Fruit fly (Drosophila melanogaster) whole organism, prepupa: Measurements from ENCODE around the gene Kah.
A peak's percentile ranks its signal among the peaks of the same experiment; 100 is the strongest.

Source experiments
- CG10631 ChIP-seq: fragments of 200-800 bp; sonication (Bioruptor generic); optimal IDR thresholded peaks from 2 replicates; lab custom pipeline; 2016; ENCODE audit warnings: missing biosample characterization, missing genetic modification characterization
- CG32006 ChIP-seq: fragments of 200-800 bp; sonication (Bioruptor generic); optimal IDR thresholded peaks from 3 replicates; lab custom pipeline; 2017; ENCODE audit warnings: missing biosample characterization, mild to moderate bottlenecking, missing genetic modification characterization
- CG6854 ChIP-seq: fragments of 200-800 bp; sonication (Bioruptor generic); optimal IDR thresholded peaks from 2 replicates; lab custom pipeline; 2017; ENCODE audit warnings: missing biosample characterization, mild to moderate bottlenecking, missing genetic modification characterization
- CG7368 ChIP-seq: fragments of 200-800 bp; sonication (Bioruptor generic); optimal IDR thresholded peaks from 3 replicates; lab custom pipeline; 2016; ENCODE audit warnings: missing biosample characterization, missing genetic modification characterization
- CG8119 ChIP-seq: fragments of 200-800 bp; sonication (Bioruptor generic); IDR thresholded peaks from 3 replicates; pipeline ENCODE4 v1.3.6; 2022; ENCODE audit warnings: missing biosample characterization, missing genetic modification characterization
- Eip75B ChIP-seq: fragments of 200-800 bp; sonication (Bioruptor generic); optimal IDR thresholded peaks from 3 replicates; lab custom pipeline; 2016; ENCODE audit warnings: missing biosample characterization, missing genetic modification characterization
- Hr39 ChIP-seq: fragments of 200-800 bp; sonication (Bioruptor generic); optimal IDR thresholded peaks from 2 replicates; lab custom pipeline; 2016; ENCODE audit warnings: missing biosample characterization, missing genetic modification characterization
- Sox102F ChIP-seq: fragments of 200-800 bp; sonication (Bioruptor generic); optimal IDR thresholded peaks from 2 replicates; lab custom pipeline; 2016; ENCODE audit warnings: missing biosample characterization, mild to moderate bottlenecking, missing genetic modification characterization
- eg ChIP-seq: fragments of 200-800 bp; sonication (Bioruptor generic); IDR thresholded peaks from 3 replicates; pipeline ENCODE4 v1.3.6; 2022; ENCODE audit warnings: missing biosample characterization, missing genetic modification characterization
- lz ChIP-seq: fragments of 200-800 bp; sonication (Bioruptor generic); optimal IDR thresholded peaks from 3 replicates; lab custom pipeline; 2016; ENCODE audit warnings: missing biosample characterization, missing genetic modification characterization

DNA sequence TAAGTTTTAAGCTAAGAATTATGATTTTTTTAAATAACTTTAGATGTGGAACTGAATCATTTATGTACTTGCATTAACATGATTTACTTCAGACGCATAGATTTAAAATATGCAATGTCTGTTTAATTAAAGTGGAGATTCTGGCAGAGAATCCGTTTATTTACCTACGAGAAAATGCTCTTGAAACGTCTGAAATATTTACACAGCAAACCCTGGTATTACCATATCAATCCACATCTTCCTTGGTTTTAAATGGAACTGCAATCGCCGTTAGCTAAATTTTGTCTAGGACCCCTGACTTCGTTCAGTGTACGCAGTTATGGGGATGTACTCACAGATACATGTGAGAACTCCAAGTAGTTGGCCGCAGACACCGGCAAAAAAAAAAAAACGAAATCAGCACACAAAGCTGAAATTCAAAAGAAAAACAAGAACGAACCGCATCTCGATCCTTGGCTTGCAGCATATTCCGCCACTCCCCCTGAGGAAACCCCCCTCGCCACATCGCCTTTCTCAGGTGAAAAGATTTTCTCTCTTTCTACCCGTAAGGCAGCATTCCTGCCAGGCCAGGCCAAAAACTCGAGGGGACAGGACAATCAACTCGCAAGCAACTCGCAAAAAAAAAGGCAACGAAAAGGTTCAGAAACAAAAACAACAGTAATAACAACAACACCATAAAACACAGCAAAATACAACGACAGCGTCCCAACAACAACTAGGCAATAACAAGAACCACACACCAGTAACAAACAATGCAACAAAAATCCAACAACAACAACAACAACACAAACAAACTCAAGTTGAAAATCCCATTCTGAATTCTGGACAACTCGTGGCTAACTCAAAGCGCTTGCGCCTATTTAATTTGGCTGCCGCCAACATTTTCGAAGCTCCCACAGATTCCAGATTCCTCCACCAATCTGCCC lies 29.5 kb upstream of the Kah start:
- peak; percentile 86 for TF ChIP-seq CG10631 (GFP tag; lab: Kevin White, UChicago)
- TF ChIP-seq CG32006 (GFP tag; lab: Kevin White, UChicago) = peak; percentile 87
- peak; percentile 64; the same call in 2 of the 3 replicates for TF ChIP-seq CG8119
- peak; percentile 67 for TF ChIP-seq CG6854 (GFP tag; lab: Kevin White, UChicago)
- peak; percentile 58 for TF ChIP-seq CG7368 (GFP tag; lab: Kevin White, UChicago)
- peak; percentile 90 for TF ChIP-seq Eip75B (GFP tag; lab: Kevin White, UChicago)
- TF ChIP-seq lz (GFP tag; lab: Kevin White, UChicago) = peak; percentile 94
- no peak for TF ChIP-seq eg (GFP tag; lab: Robert Waterston, UW)
- peak; percentile 93 for TF ChIP-seq Hr39 (GFP tag; lab: Kevin White, UChicago)
- peak; percentile 90 for TF ChIP-seq Sox102F (GFP tag; lab: Kevin White, UChicago)
